Worm (Caenorhabditis elegans) whole organism, mixed stage, embryonic: ENCODE results near the gene nspb-12.

Experiments
- hlh-1 ChIP-seq: fragments of 150-350 bp; optimal IDR thresholded peaks from 2 replicates; lab custom pipeline; 2014; ENCODE audit warnings: missing biosample characterization, missing genetic modification reagents, missing genetic modification characterization
- pha-4 ChIP-seq: fragments of 150-350 bp; optimal IDR thresholded peaks from 2 replicates; lab custom pipeline; 2018; ENCODE audit warnings: missing biosample characterization, missing genetic modification reagents, missing genetic modification characterization
- sptf-1 ChIP-seq: sonication (generic microtip); optimal IDR thresholded peaks from 2 replicates; lab custom pipeline; 2017; ENCODE audit warnings: mild to moderate bottlenecking, missing genetic modification characterization, moderate library complexity, missing compliant biosample characterization

DNA sequence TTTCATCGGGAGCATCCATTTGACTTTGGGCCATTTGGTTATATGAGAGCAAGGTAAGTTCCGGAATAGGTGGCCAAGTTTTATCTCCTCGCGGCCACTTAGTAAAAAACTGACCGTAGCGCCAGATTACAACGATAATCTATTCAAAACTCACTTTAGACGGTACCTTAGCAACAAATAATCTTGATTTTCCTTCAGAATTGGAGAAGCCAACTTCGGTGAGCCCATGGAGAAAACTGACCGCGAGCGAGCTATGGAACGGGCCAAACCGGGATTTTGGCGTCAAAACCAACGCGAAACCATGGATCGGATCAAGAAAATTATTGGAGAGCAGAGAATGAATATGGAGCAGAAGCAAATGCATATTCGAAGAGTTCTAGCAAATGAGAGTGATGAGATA lies 17.1 kb upstream of the nspb-12 start:
- TF ChIP-seq pha-4 (no peak), hlh-1 (tag; lab: Kevin White, UChicago) (no peak), sptf-1 (tag; lab: Kevin White, UChicago) (no peak)
